Comparison of ENCODE assay signal across 3 fruit fly cellular contexts in the genomic region with DNA sequence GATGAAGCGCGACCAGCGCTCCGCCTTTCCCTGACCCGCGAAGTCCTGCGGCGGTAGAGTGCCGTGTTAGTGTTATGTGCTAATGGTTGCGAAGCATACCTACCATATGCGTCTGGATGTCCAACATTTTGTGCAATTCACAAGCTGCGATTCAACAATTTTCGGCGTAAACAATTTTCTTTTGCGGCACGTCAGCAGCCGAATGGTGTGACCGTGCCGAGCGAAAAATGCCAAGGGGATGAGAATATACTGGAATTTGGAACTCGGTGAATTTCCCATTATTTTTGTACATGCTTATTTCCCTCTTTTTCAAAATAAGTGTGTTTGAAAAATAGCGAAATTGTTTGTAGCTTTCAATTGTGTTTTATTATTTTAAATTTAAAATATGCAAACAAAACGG.
TF ChIP-seq lines count a peak whose summit lies in the region.

A gene (minus strand): TSS at position 239 of the 400 bp plus-strand sequence.

- no peak for TF ChIP-seq CTCF in whole organism, embryonic (GFP tag; optimal IDR thresholded peaks at IDR 0.05; lab: Kevin White, UChicago)

TF ChIP-seq in whole organism, adult, 20 proteins besides CTCF, POLR2A, EP300 and RAD21:
- TF ChIP-seq CG7045 (GFP tag; optimal IDR thresholded peaks at IDR 0.05; lab: Kevin White, UChicago) (no peak), tj (GFP tag; optimal IDR thresholded peaks at IDR 0.05; lab: Kevin White, UChicago) (peak; percentile 65), CG5204 (GFP tag; optimal IDR thresholded peaks at IDR 0.05; lab: Kevin White, UChicago) (no peak)
TF ChIP-seq in whole organism, adult: peak in this region for 1.

TF ChIP-seq in whole organism, embryonic, 481 proteins besides CTCF, POLR2A, EP300 and RAD21:
- TF ChIP-seq phol (tag; optimal IDR thresholded peaks at IDR 0.05; lab: Kevin White, UChicago) (no peak), CG14710 (tag; optimal IDR thresholded peaks at IDR 0.05; lab: Kevin White, UChicago) (peak; percentile 4), sd (tag; optimal IDR thresholded peaks at IDR 0.05; lab: Kevin White, UChicago) (no peak), CG4617 (GFP tag; optimal IDR thresholded peaks at IDR 0.05; lab: Kevin White, UChicago; ENCODE audit: borderline replicate concordance) (peak; percentile 5), CG34224 (GFP tag; IDR thresholded peaks at IDR 0.05; lab: Robert Waterston, UW; ENCODE audit: partially characterized antibody) (0 out of 3 replicates have a peak, but pooled peaks have one; percentile 26), PHDP (tag; optimal IDR thresholded peaks at IDR 0.05; lab: Kevin White, UChicago) (no peak), lmd (GFP tag; IDR thresholded peaks at IDR 0.05; lab: Robert Waterston, UW) (no peak), CG3281 (GFP tag; optimal IDR thresholded peaks at IDR 0.05; lab: Kevin White, UChicago) (no peak), chinmo (GFP tag; IDR thresholded peaks at IDR 0.05; lab: Robert Waterston, UW; ENCODE audit: partially characterized antibody) (0 out of 4 replicates have a peak, but pooled peaks have one; percentile 48), jigr1 (GFP tag; IDR thresholded peaks at IDR 0.05; lab: Robert Waterston, UW) (no peak), gfzf (GFP tag; optimal IDR thresholded peaks at IDR 0.05; lab: Kevin White, UChicago) (peak; percentile 79), Dp (GFP tag; optimal IDR thresholded peaks at IDR 0.05; lab: Kevin White, UChicago) (peak; percentile 76), CG3995 (GFP tag; optimal IDR thresholded peaks at IDR 0.05; lab: Kevin White, UChicago) (peak; percentile 55), Myb (GFP tag; optimal IDR thresholded peaks at IDR 0.05; lab: Kevin White, UChicago) (peak; percentile 44), BtbVII (GFP tag; optimal IDR thresholded peaks at IDR 0.05; lab: Kevin White, UChicago) (no peak), CG6791 (GFP tag; IDR thresholded peaks at IDR 0.05; lab: Robert Waterston, UW; ENCODE audit: partially characterized antibody) (peak; percentile 40; the same call in 1 of the 3 replicates), sug (tag; optimal IDR thresholded peaks at IDR 0.05; lab: Kevin White, UChicago) (no peak), E2f2 (GFP tag; IDR thresholded peaks at IDR 0.05; lab: Robert Waterston, UW) (peak; percentile 80), CG10147 (GFP tag; optimal IDR thresholded peaks at IDR 0.05; lab: Kevin White, UChicago) (no peak), YL-1 (GFP tag; optimal IDR thresholded peaks at IDR 0.05; lab: Kevin White, UChicago) (peak; percentile 76), CG9797 (GFP tag; optimal IDR thresholded peaks at IDR 0.05; lab: Kevin White, UChicago) (peak; percentile 87), Opbp (GFP tag; IDR thresholded peaks at IDR 0.05; lab: Robert Waterston, UW; ENCODE audit: partially characterized antibody) (no peak), nerfin-1 (tag; optimal IDR thresholded peaks at IDR 0.05; lab: Kevin White, UChicago) (peak; percentile 15), CG10267 (tag; optimal IDR thresholded peaks at IDR 0.05; lab: Kevin White, UChicago) (peak; percentile 19), pzg (GFP tag; optimal IDR thresholded peaks at IDR 0.05; lab: Kevin White, UChicago) (peak; percentile 71), MESR4 (GFP tag; optimal IDR thresholded peaks at IDR 0.05; lab: Kevin White, UChicago) (peak; percentile 78), MBD-R2 (GFP tag; IDR thresholded peaks at IDR 0.05; lab: Robert Waterston, UW) (peak; percentile 70), Pdp1 (GFP tag; optimal IDR thresholded peaks at IDR 0.05; lab: Kevin White, UChicago) (no peak), BEAF-32 (GFP tag; optimal IDR thresholded peaks at IDR 0.05; lab: Kevin White, UChicago) (peak; percentile 7), CG1603 (tag; optimal IDR thresholded peaks at IDR 0.05; lab: Kevin White, UChicago) (peak; percentile 42), sens (GFP tag; lab: Kevin White, UChicago) (peak; percentile 13), CG8359 (GFP tag; optimal IDR thresholded peaks at IDR 0.05; lab: Kevin White, UChicago; ENCODE audit: borderline replicate concordance) (no peak), Stat92E (GFP tag; optimal IDR thresholded peaks at IDR 0.05; lab: Kevin White, UChicago) (peak in 1 of 3 experiments; percentile 50), cas (GFP tag; IDR thresholded peaks at IDR 0.05; lab: Robert Waterston, UW) (no peak), tna (GFP tag; IDR thresholded peaks at IDR 0.05; lab: Robert Waterston, UW; ENCODE audit: partially characterized antibody) (0 out of 2 replicates have a peak, but pooled peaks have one; percentile 22), CG13287 (GFP tag; IDR thresholded peaks at IDR 0.05; lab: Robert Waterston, UW; ENCODE audit: partially characterized antibody) (peak; percentile 38; the same call in 1 of the 2 replicates), stwl (tag; optimal IDR thresholded peaks at IDR 0.05; lab: Kevin White, UChicago) (peak; percentile 29), sna (GFP tag; IDR thresholded peaks at IDR 0.05; lab: Robert Waterston, UW; ENCODE audit: partially characterized antibody) (0 out of 2 replicates have a peak, but pooled peaks have one; percentile 19)

TF ChIP-seq in whole organism, wandering third instar larva, 38 proteins besides CTCF, POLR2A, EP300 and RAD21:
- TF ChIP-seq tai (GFP tag; optimal IDR thresholded peaks at IDR 0.05; lab: Kevin White, UChicago) (no peak), Myc (optimal IDR thresholded peaks at IDR 0.05; lab: Kevin White, UChicago) (peak; percentile 77), sage (GFP tag; optimal IDR thresholded peaks at IDR 0.05; lab: Kevin White, UChicago) (no peak), Dfd (GFP tag; optimal IDR thresholded peaks at IDR 0.05; lab: Kevin White, UChicago) (no peak), Vsx2 (GFP tag; optimal IDR thresholded peaks at IDR 0.05; lab: Kevin White, UChicago; ENCODE audit: partially characterized antibody) (no peak)
